Fruit fly (Drosophila melanogaster) whole organism, embryonic: ENCODE results near the gene CG42375.
A peak's percentile ranks its signal among the peaks of the same experiment; 100 is the strongest.

ENCODE experiments used
- Bdp1 ChIP-seq: fragments of 200-800 bp; sonication (Bioruptor generic); optimal IDR thresholded peaks from 3 replicates; lab custom pipeline; 2016; ENCODE audit warnings: missing biosample characterization, missing genetic modification characterization
- Bteb2 ChIP-seq: fragments of 200-800 bp; sonication (Bioruptor generic); optimal IDR thresholded peaks from 2 replicates; lab custom pipeline; 2016; ENCODE audit warnings: missing biosample characterization, missing genetic modification characterization
- CG10209 ChIP-seq: fragments of 200-800 bp; sonication (Bioruptor generic); optimal IDR thresholded peaks from 3 replicates; lab custom pipeline; 2017; ENCODE audit warnings: missing biosample characterization, mild to moderate bottlenecking, missing genetic modification characterization, missing genetic modification reagents
- CG12236 ChIP-seq: fragments of 200-800 bp; sonication (Bioruptor generic); optimal IDR thresholded peaks from 2 replicates; lab custom pipeline; 2016; ENCODE audit warnings: missing biosample characterization, missing genetic modification characterization
- CG12942 ChIP-seq: fragments of 200-800 bp; sonication (Bioruptor generic); optimal IDR thresholded peaks from 3 replicates; lab custom pipeline; 2016; ENCODE audit warnings: missing biosample characterization, missing genetic modification characterization
- CG14710 ChIP-seq: fragments of 200-800 bp; sonication (Bioruptor generic); optimal IDR thresholded peaks from 3 replicates; lab custom pipeline; 2019; ENCODE audit warnings: missing biosample characterization, mild to moderate bottlenecking, missing genetic modification characterization, moderate library complexity
- CG14965 ChIP-seq: fragments of 200-800 bp; sonication (Bioruptor generic); optimal IDR thresholded peaks from 2 replicates; lab custom pipeline; 2016; ENCODE audit warnings: missing biosample characterization, missing genetic modification characterization, borderline replicate concordance
- CG15011 ChIP-seq: fragments of 200-800 bp; sonication (Bioruptor generic); optimal IDR thresholded peaks from 3 replicates; lab custom pipeline; 2018; ENCODE audit warnings: missing biosample characterization, mild to moderate bottlenecking, missing genetic modification characterization
- CG15479 ChIP-seq: fragments of 200-800 bp; sonication (Bioruptor generic); optimal IDR thresholded peaks from 3 replicates; lab custom pipeline; 2019; ENCODE audit warnings: missing biosample characterization, mild to moderate bottlenecking, missing genetic modification characterization, moderate library complexity
- CG16815 ChIP-seq: fragments of 200-800 bp; sonication (Bioruptor generic); optimal IDR thresholded peaks from 3 replicates; lab custom pipeline; 2017; ENCODE audit warnings: missing biosample characterization, mild to moderate bottlenecking, missing genetic modification characterization
- CG17186 ChIP-seq: fragments of 200-800 bp; sonication (Bioruptor generic); optimal IDR thresholded peaks from 3 replicates; lab custom pipeline; 2017; ENCODE audit warnings: missing biosample characterization, missing genetic modification reagents, missing genetic modification characterization
- CG17385 ChIP-seq: fragments of 200-800 bp; sonication (Bioruptor generic); optimal IDR thresholded peaks from 3 replicates; lab custom pipeline; 2018; ENCODE audit warnings: missing biosample characterization, mild to moderate bottlenecking, missing genetic modification characterization
- CG2712 ChIP-seq: fragments of 200-800 bp; optimal IDR thresholded peaks from 3 replicates; lab custom pipeline; 2019; ENCODE audit warnings: missing biosample characterization, mild to moderate bottlenecking, missing genetic modification characterization, moderate library complexity
- CG3065 ChIP-seq: fragments of 200-800 bp; sonication (Bioruptor generic); optimal IDR thresholded peaks from 2 replicates; lab custom pipeline; 2016; ENCODE audit warnings: missing biosample characterization, missing genetic modification characterization
- CG42726 ChIP-seq: fragments of 200-800 bp; sonication (Bioruptor generic); IDR thresholded peaks from 2 replicates; pipeline ENCODE4 v1.3.6; 2022; ENCODE audit warnings: missing biosample characterization, missing genetic modification characterization; ENCODE audit not compliant: partially characterized antibody
- CG6854 ChIP-seq: fragments of 200-800 bp; sonication (Bioruptor generic); optimal IDR thresholded peaks from 3 replicates; lab custom pipeline; 2017; ENCODE audit warnings: missing biosample characterization, mild to moderate bottlenecking, missing genetic modification characterization
- CG7928 ChIP-seq: fragments of 200-800 bp; sonication (Bioruptor generic); optimal IDR thresholded peaks from 2 replicates; lab custom pipeline; 2017; ENCODE audit warnings: missing biosample characterization, mild to moderate bottlenecking, missing genetic modification characterization
- CG9437 ChIP-seq: fragments of 200-800 bp; sonication (Bioruptor generic); optimal IDR thresholded peaks from 2 replicates; lab custom pipeline; 2018; ENCODE audit warnings: missing biosample characterization, mild to moderate bottlenecking, missing genetic modification characterization
- CG9797 ChIP-seq: fragments of 200-800 bp; sonication (Bioruptor generic); optimal IDR thresholded peaks from 3 replicates; lab custom pipeline; 2018; ENCODE audit warnings: missing biosample characterization, mild to moderate bottlenecking, missing genetic modification characterization
- D19B ChIP-seq: fragments of 200-800 bp; sonication (Bioruptor generic); optimal IDR thresholded peaks from 2 replicates; lab custom pipeline; 2017; ENCODE audit warnings: missing biosample characterization, mild to moderate bottlenecking, missing genetic modification characterization
- Deaf1 ChIP-seq: fragments of 200-800 bp; optimal IDR thresholded peaks from 3 replicates; lab custom pipeline; 2019; ENCODE audit warnings: missing biosample characterization, mild to moderate bottlenecking, missing genetic modification characterization, moderate library complexity
- Dek ChIP-seq: fragments of 200-800 bp; sonication (Bioruptor generic); optimal IDR thresholded peaks from 3 replicates; lab custom pipeline; 2019; ENCODE audit warnings: missing biosample characterization, mild to moderate bottlenecking, missing genetic modification characterization, moderate library complexity
- HLH54F ChIP-seq: fragments of 200-800 bp; sonication (Bioruptor generic); optimal IDR thresholded peaks from 3 replicates; lab custom pipeline; 2016; ENCODE audit warnings: missing biosample characterization, missing genetic modification characterization
- NK7.1 ChIP-seq: fragments of 200-800 bp; sonication (Bioruptor generic); optimal IDR thresholded peaks from 3 replicates; lab custom pipeline; 2016; ENCODE audit warnings: missing biosample characterization, missing genetic modification characterization
- Oli ChIP-seq: fragments of 200-800 bp; sonication (Bioruptor generic); optimal IDR thresholded peaks from 2 replicates; lab custom pipeline; 2018; ENCODE audit warnings: missing biosample characterization, mild to moderate bottlenecking, missing genetic modification characterization, moderate library complexity
- Rx ChIP-seq: fragments of 200-800 bp; sonication (Bioruptor generic); IDR thresholded peaks from 2 replicates; pipeline ENCODE4 v1.3.6; 2022; ENCODE audit warnings: missing biosample characterization, missing genetic modification characterization
- Side ChIP-seq: fragments of 200-800 bp; sonication (Bioruptor generic); optimal IDR thresholded peaks from 2 replicates; lab custom pipeline; 2016; ENCODE audit warnings: missing biosample characterization, missing genetic modification characterization
- al ChIP-seq: fragments of 200-800 bp; sonication (Bioruptor generic); IDR thresholded peaks from 2 replicates; pipeline ENCODE4 v1.3.6; 2022; ENCODE audit warnings: missing biosample characterization, missing genetic modification characterization
- cas ChIP-seq: fragments of 200-800 bp; sonication (Bioruptor generic); IDR thresholded peaks from 2 replicates; pipeline ENCODE4 v1.3.6; 2022; ENCODE audit warnings: missing biosample characterization, missing genetic modification characterization
- cg ChIP-seq: fragments of 200-800 bp; sonication (Bioruptor generic); optimal IDR thresholded peaks from 3 replicates; lab custom pipeline; 2019; ENCODE audit warnings: missing biosample characterization, mild to moderate bottlenecking, missing genetic modification characterization, moderate library complexity
- ci ChIP-seq: fragments of 200-800 bp; sonication (Bioruptor generic); IDR thresholded peaks from 3 replicates; pipeline ENCODE4 v1.3.6; 2022; ENCODE audit warnings: missing biosample characterization, missing genetic modification characterization
- crp ChIP-seq, 2 experiments: fragments of 200-800 bp; sonication (Bioruptor generic); optimal IDR thresholded peaks; 2 replicates in 1 of 2; 3 replicates in 1 of 2; lab custom pipeline; 2017; ENCODE audit warnings: missing biosample characterization in 2 of 2, missing genetic modification characterization in 2 of 2, mild to moderate bottlenecking in 1 of 2, moderate library complexity in 1 of 2
- exex ChIP-seq: fragments of 200-800 bp; sonication (Bioruptor generic); optimal IDR thresholded peaks from 4 replicates; lab custom pipeline; 2018; ENCODE audit warnings: missing biosample characterization, mild to moderate bottlenecking, missing genetic modification characterization, moderate library complexity
- fd3F ChIP-seq: fragments of 200-800 bp; sonication (Bioruptor generic); optimal IDR thresholded peaks from 2 replicates; lab custom pipeline; 2018; ENCODE audit warnings: missing biosample characterization, mild to moderate bottlenecking, missing genetic modification characterization, moderate library complexity
- fd96Cb ChIP-seq: fragments of 200-800 bp; sonication (Bioruptor generic); optimal IDR thresholded peaks from 2 replicates; lab custom pipeline; 2018; ENCODE audit warnings: missing biosample characterization, mild to moderate bottlenecking, missing genetic modification characterization, moderate library complexity
- gce ChIP-seq: fragments of 200-800 bp; sonication (Bioruptor generic); IDR thresholded peaks from 3 replicates; pipeline ENCODE4 v1.3.6; 2022; ENCODE audit warnings: missing biosample characterization, missing genetic modification characterization
- gcm2 ChIP-seq: fragments of 200-800 bp; sonication (Bioruptor generic); optimal IDR thresholded peaks from 2 replicates; lab custom pipeline; 2016; ENCODE audit warnings: missing biosample characterization, missing genetic modification characterization
- gem ChIP-seq: fragments of 200-800 bp; sonication (Bioruptor generic); optimal IDR thresholded peaks from 2 replicates; lab custom pipeline; 2019; ENCODE audit warnings: missing biosample characterization, mild to moderate bottlenecking, missing genetic modification characterization, moderate library complexity
- grau ChIP-seq: fragments of 200-800 bp; optimal IDR thresholded peaks from 3 replicates; lab custom pipeline; 2019; ENCODE audit warnings: missing biosample characterization, mild to moderate bottlenecking, missing genetic modification characterization, moderate library complexity
- gro ChIP-seq: fragments of 200-800 bp; sonication (Bioruptor generic); optimal IDR thresholded peaks from 2 replicates; lab custom pipeline; 2016; ENCODE audit warnings: missing biosample characterization, missing genetic modification characterization
- pita ChIP-seq: fragments of 200-800 bp; sonication (Bioruptor generic); optimal IDR thresholded peaks from 2 replicates; lab custom pipeline; 2017; ENCODE audit warnings: missing biosample characterization, mild to moderate bottlenecking, missing genetic modification characterization
- sc ChIP-seq, 3 experiments: fragments of >200 bp in 2 of 3; fragments of 200-800 bp in 1 of 3; sonication (Bioruptor generic) in 1 of 3; optimal IDR thresholded peaks; 2 replicates in 2 of 3; 3 replicates in 1 of 3; lab custom pipeline; 2017; ENCODE audit warnings: mild to moderate bottlenecking in 1 of 3, missing biosample characterization in 1 of 3, missing genetic modification characterization in 1 of 3, missing genetic modification reagents in 1 of 3
- schlank ChIP-seq: fragments of 200-800 bp; sonication (Bioruptor generic); optimal IDR thresholded peaks from 2 replicates; lab custom pipeline; 2018; ENCODE audit warnings: missing biosample characterization, mild to moderate bottlenecking, missing genetic modification characterization
- scrt ChIP-seq: fragments of 200-800 bp; sonication (Bioruptor generic); optimal IDR thresholded peaks from 2 replicates; lab custom pipeline; 2018; ENCODE audit warnings: missing biosample characterization, mild to moderate bottlenecking, missing genetic modification characterization, moderate library complexity
- sob ChIP-seq: fragments of 200-800 bp; sonication (Bioruptor generic); IDR thresholded peaks from 2 replicates; pipeline ENCODE4 v1.3.6; 2022; ENCODE audit warnings: missing biosample characterization, missing genetic modification characterization
- stwl ChIP-seq: fragments of 200-800 bp; sonication (Bioruptor generic); optimal IDR thresholded peaks from 3 replicates; lab custom pipeline; 2018; ENCODE audit warnings: missing biosample characterization, mild to moderate bottlenecking, missing genetic modification characterization, moderate library complexity
- tna ChIP-seq: fragments of 200-800 bp; sonication (Bioruptor generic); IDR thresholded peaks from 2 replicates; pipeline ENCODE4 v1.3.6; 2022; ENCODE audit warnings: missing biosample characterization, missing genetic modification characterization; ENCODE audit not compliant: partially characterized antibody
- tx ChIP-seq: fragments of 200-800 bp; sonication (Bioruptor generic); optimal IDR thresholded peaks from 2 replicates; lab custom pipeline; 2016; ENCODE audit warnings: missing biosample characterization, missing genetic modification characterization
- vvl ChIP-seq: fragments of 200-800 bp; sonication (Bioruptor generic); IDR thresholded peaks from 2 replicates; pipeline ENCODE4 v1.3.6; 2022; ENCODE audit warnings: missing biosample characterization, missing genetic modification characterization

CG42375 gene

DNA sequence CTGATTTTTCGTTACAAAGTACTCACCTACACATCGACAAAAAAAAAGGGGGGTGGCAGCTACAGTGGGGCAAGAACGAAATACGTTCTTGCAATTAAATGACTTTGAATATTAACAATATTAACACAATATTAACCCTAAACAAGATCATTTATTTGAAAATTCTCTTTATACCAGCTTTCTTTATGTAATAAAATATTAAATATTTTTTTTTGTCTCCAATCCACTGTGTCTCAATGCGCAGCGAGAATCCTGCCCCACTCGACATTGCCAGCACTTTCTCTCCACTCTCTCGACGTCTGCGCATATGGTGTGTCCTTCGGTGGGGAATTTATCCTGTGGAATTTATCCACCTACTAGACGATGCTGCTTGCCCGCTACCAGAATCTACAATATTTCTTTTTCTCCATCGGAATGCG, 21.0 kb downstream of the CG42375 start (continued):
- TF ChIP-seq CG14965 (GFP tag; lab: Kevin White, UChicago) = no peak
- peak; percentile 41 for TF ChIP-seq tx
- peak; percentile 70 for TF ChIP-seq D19B (GFP tag; lab: Kevin White, UChicago)
- peak; percentile 88 for TF ChIP-seq CG17385 (GFP tag; lab: Kevin White, UChicago)
- TF ChIP-seq vvl = peak; percentile 96
- TF ChIP-seq gro = peak; percentile 37
- peak; percentile 46 for TF ChIP-seq HLH54F (GFP tag; lab: Kevin White, UChicago)
- peak; percentile 79 for TF ChIP-seq CG16815
- peak; percentile 6 for TF ChIP-seq NK7.1
- peak; percentile 72 for TF ChIP-seq schlank
- peak; percentile 85 for TF ChIP-seq scrt (GFP tag; lab: Kevin White, UChicago)
- peak; percentile 71 for TF ChIP-seq exex (tag; lab: Kevin White, UChicago)
- TF ChIP-seq CG6854 (GFP tag; lab: Kevin White, UChicago) = peak; percentile 89
- TF ChIP-seq CG9797 (GFP tag; lab: Kevin White, UChicago) = no peak
- peak; percentile 90 for TF ChIP-seq Oli (tag; lab: Kevin White, UChicago)
- peak; percentile 32 for TF ChIP-seq Deaf1
- TF ChIP-seq CG14710 = peak; percentile 80
- peak; percentile 50 for TF ChIP-seq gcm2 (GFP tag; lab: Kevin White, UChicago)
- peak; percentile 52 for TF ChIP-seq Bteb2
- peak; percentile 25 for TF ChIP-seq stwl (tag; lab: Kevin White, UChicago)
- peak; percentile 87 for TF ChIP-seq Rx (GFP tag; lab: Robert Waterston, UW)
- TF ChIP-seq CG9437 (GFP tag; lab: Kevin White, UChicago) = peak; percentile 79
- no peak for TF ChIP-seq CG15479 (GFP tag; lab: Kevin White, UChicago)
- peak; percentile 34 for TF ChIP-seq Bdp1
- TF ChIP-seq sc (optimal IDR thresholded peaks at IDR 0.05; lab: Kevin White, UChicago) = no peak
- TF ChIP-seq sc (GFP tag; optimal IDR thresholded peaks at IDR 0.05; lab: Kevin White, UChicago) = peak; percentile 82
- peak; percentile 74 for TF ChIP-seq CG12942 (GFP tag; lab: Kevin White, UChicago)
- TF ChIP-seq CG7928 (GFP tag; lab: Kevin White, UChicago) = peak; percentile 41
- TF ChIP-seq CG2712 (tag; lab: Kevin White, UChicago) = peak; percentile 79
- peak; percentile 88 for TF ChIP-seq al
- no peak for TF ChIP-seq pita (GFP tag; lab: Kevin White, UChicago)
- peak; percentile 45 for TF ChIP-seq CG3065 (GFP tag; lab: Kevin White, UChicago)
- TF ChIP-seq crp (GFP tag; optimal IDR thresholded peaks at IDR 0.05; lab: Kevin White, UChicago) = peak in 1 of 2 experiments; percentile 43
- TF ChIP-seq cas (GFP tag; lab: Robert Waterston, UW) = peak; percentile 83
- TF ChIP-seq Dek (tag; lab: Kevin White, UChicago) = peak; percentile 85
- TF ChIP-seq tna (GFP tag; lab: Robert Waterston, UW) = no peak
- TF ChIP-seq Side (GFP tag; lab: Kevin White, UChicago) = peak; percentile 37
- TF ChIP-seq gem = peak; percentile 92
- peak; percentile 91 for TF ChIP-seq CG10209 (GFP tag; lab: Kevin White, UChicago)
- peak; percentile 93 for TF ChIP-seq gce (GFP tag; lab: Robert Waterston, UW)
- TF ChIP-seq cg = peak; percentile 48
- TF ChIP-seq CG12236 (GFP tag; lab: Kevin White, UChicago) = no peak
- TF ChIP-seq CG42726 (GFP tag; lab: Robert Waterston, UW) = no peak
- no peak for TF ChIP-seq CG17186
- peak; percentile 85 for TF ChIP-seq fd3F (GFP tag; lab: Kevin White, UChicago)
- TF ChIP-seq ci (GFP tag; lab: Robert Waterston, UW) = peak; percentile 98
- peak; percentile 80 for TF ChIP-seq CG15011 (GFP tag; lab: Kevin White, UChicago)
- peak; percentile 93 for TF ChIP-seq sob (GFP tag; lab: Robert Waterston, UW)
- peak; percentile 72 for TF ChIP-seq grau (tag; lab: Kevin White, UChicago)
- TF ChIP-seq fd96Cb (tag; lab: Kevin White, UChicago) = peak; percentile 86
